Fruit fly (Drosophila melanogaster): ENCODE measurements around the gene CG6974.

Gene CG6974

DNA sequence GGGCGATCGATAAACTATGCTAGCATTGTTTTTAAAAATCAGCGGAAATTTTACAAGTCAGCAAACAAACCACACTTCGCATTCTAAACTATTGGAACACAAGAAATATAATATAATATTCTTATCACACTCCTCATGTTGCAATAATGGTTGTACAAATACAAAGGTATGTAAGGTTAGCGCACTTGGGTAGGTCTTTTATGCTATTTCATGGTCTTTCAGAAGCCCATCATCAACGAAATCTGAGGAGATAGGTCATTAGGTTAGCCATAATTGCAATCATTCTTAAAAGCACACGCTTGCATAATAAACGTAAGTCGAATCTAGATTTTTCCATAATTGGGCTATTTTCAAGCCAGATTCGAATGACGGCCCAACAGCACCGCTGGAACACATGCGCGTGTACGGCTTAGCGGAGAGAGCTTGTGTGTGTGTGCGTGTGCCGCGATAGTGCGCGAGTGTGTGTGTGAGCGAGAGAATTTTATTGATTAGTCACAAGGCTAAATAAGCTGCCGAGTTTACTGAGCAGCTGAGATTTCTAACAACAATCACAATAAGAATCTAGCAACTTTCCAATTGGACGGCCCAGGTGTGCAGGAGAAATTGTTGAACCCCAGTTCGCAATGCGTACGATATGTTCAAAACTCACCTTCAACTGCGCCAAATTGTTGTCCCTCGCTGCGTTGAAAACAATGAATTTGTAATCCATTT lies 15.3 kb upstream of the CG6974 start:
- TF ChIP-seq CG6683 (GFP tag; optimal IDR thresholded peaks at IDR 0.05) (no peak), CG3838 (GFP tag; optimal IDR thresholded peaks at IDR 0.05) (no peak), Oli (tag; optimal IDR thresholded peaks at IDR 0.05) (peak; percentile 9), kay (GFP tag; optimal IDR thresholded peaks at IDR 0.05) (no peak), fu2 (GFP tag; optimal IDR thresholded peaks at IDR 0.05) (no peak), Fer1 (GFP tag; optimal IDR thresholded peaks at IDR 0.05) (peak; percentile 31), Sry-β (GFP tag; optimal IDR thresholded peaks at IDR 0.05) (peak; percentile 97), slp2 (GFP tag; optimal IDR thresholded peaks at IDR 0.05) (no peak), CG10431 (GFP tag; optimal IDR thresholded peaks at IDR 0.05) (peak; percentile 27), vnd (GFP tag; IDR thresholded peaks at IDR 0.05; ENCODE audit: partially characterized antibody) (no peak), CG10147 (GFP tag; optimal IDR thresholded peaks at IDR 0.05) (no peak), Hmr (GFP tag; optimal IDR thresholded peaks at IDR 0.05) (peak; percentile 48), CG2712 (tag; optimal IDR thresholded peaks at IDR 0.05) (peak; percentile 6), exex (tag; optimal IDR thresholded peaks at IDR 0.05) (peak; percentile 30), mirr (GFP tag; optimal IDR thresholded peaks at IDR 0.05) (peak; percentile 1), CG5180 (GFP tag; optimal IDR thresholded peaks at IDR 0.05) (peak; percentile 65), CG11398 (GFP tag; optimal IDR thresholded peaks at IDR 0.05) (no peak), CG10543 (GFP tag; optimal IDR thresholded peaks at IDR 0.05) (peak; percentile 46), CG8924 (tag; optimal IDR thresholded peaks at IDR 0.05) (peak; percentile 6), CG18262 (tag; optimal IDR thresholded peaks at IDR 0.05) (peak; percentile 41), Gsc (GFP tag; IDR thresholded peaks at IDR 0.05) (no peak), ham (GFP tag; IDR thresholded peaks at IDR 0.05) (no peak), CG3065 (GFP tag; optimal IDR thresholded peaks at IDR 0.05) (no peak), CG15601 (tag; optimal IDR thresholded peaks at IDR 0.05) (peak; percentile 27), CG2875 (GFP tag; optimal IDR thresholded peaks at IDR 0.05) (no peak), ab (GFP tag; optimal IDR thresholded peaks at IDR 0.05) (no peak), CG8290 (GFP tag; optimal IDR thresholded peaks at IDR 0.05) (no peak), CG8290 (tag; optimal IDR thresholded peaks at IDR 0.05) (peak in 1 of 2 experiments; percentile 21), lab (GFP tag; optimal IDR thresholded peaks at IDR 0.05) (peak; percentile 1), Gug (GFP tag; IDR thresholded peaks at IDR 0.05) (no peak), CG12769 (tag; optimal IDR thresholded peaks at IDR 0.05) (peak; percentile 1), ewg (GFP tag; optimal IDR thresholded peaks at IDR 0.05) (peak; percentile 89), kni (GFP tag; optimal IDR thresholded peaks at IDR 0.05) (peak; percentile 4), CG1024 (GFP tag; IDR thresholded peaks at IDR 0.05) (no peak), PHDP (tag; optimal IDR thresholded peaks at IDR 0.05) (no peak), CG12219 (GFP tag; optimal IDR thresholded peaks at IDR 0.05) (no peak), CG15269 (tag; optimal IDR thresholded peaks at IDR 0.05) (peak; percentile 31), chm (GFP tag; IDR thresholded peaks at IDR 0.05) (no peak), CG13775 (GFP tag; optimal IDR thresholded peaks at IDR 0.05) (peak; percentile 35), CG3281 (GFP tag; optimal IDR thresholded peaks at IDR 0.05) (peak; percentile 24), CG2202 (tag; optimal IDR thresholded peaks at IDR 0.05) (no peak), CG15011 (GFP tag; optimal IDR thresholded peaks at IDR 0.05) (peak; percentile 7), CG17829 (tag; optimal IDR thresholded peaks at IDR 0.05) (peak; percentile 2), onecut (GFP tag; IDR thresholded peaks at IDR 0.05) (peak; percentile 99), CG18619 (GFP tag; optimal IDR thresholded peaks at IDR 0.05) (peak; percentile 15), sens (GFP tag) (peak; percentile 87), insv (GFP tag; optimal IDR thresholded peaks at IDR 0.05) (peak; percentile 59 to 91), YL-1 (GFP tag; optimal IDR thresholded peaks at IDR 0.05) (peak; percentile 26), Hsf (GFP tag; optimal IDR thresholded peaks at IDR 0.05) (peak; percentile 6)

Measured in whole organism, embryonic.